Fruit fly (Drosophila melanogaster): Measurements from ENCODE around the gene Sarm.

DNA sequence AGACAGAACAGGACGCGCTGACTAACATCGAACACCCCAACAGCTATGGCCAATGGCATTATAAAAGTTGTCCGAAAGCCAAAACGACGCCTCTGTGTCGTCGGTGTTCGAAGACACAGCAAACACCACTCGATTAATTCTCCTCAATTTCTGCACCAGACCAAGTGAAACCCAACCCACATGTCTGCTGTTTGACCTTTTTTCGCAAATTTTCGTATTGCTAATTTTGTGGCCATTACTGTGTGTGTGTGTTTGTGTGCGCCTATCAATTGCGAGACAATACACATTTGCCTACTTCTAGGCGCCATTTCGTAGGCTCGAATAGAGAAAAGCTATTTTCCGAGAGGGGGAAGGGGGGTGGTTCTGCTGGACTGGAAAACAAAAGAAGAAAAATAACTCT is 24.6 kb upstream of the Sarm start:
- TF ChIP-seq psq (optimal IDR thresholded peaks at IDR 0.05), result no peak
- no peak for TF ChIP-seq Dll (optimal IDR thresholded peaks at IDR 0.05)
- TF ChIP-seq pan (optimal IDR thresholded peaks at IDR 0.05), result no peak
- TF ChIP-seq EcR (GFP tag; optimal IDR thresholded peaks at IDR 0.05), result no peak
- TF ChIP-seq usp (GFP tag; optimal IDR thresholded peaks at IDR 0.05), result no peak
- TF ChIP-seq CG8478 (optimal IDR thresholded peaks at IDR 0.05), result no peak

Measured in whole organism.